Fruit fly (Drosophila melanogaster) whole organism, adult: ENCODE results near the gene SmydA-8.

Experiments used
- CG14711 ChIP-seq: fragments of 200-800 bp; sonication (Bioruptor generic); optimal IDR thresholded peaks from 2 replicates; lab custom pipeline; 2018; ENCODE audit warnings: missing biosample characterization, mild to moderate bottlenecking, missing genetic modification characterization, moderate library complexity
- CG1620 ChIP-seq: fragments of 200-800 bp; sonication (Bioruptor generic); optimal IDR thresholded peaks from 2 replicates; lab custom pipeline; 2016; ENCODE audit warnings: missing biosample characterization, missing genetic modification characterization
- CG33017 ChIP-seq: fragments of 200-800 bp; sonication (Bioruptor generic); optimal IDR thresholded peaks from 2 replicates; lab custom pipeline; 2018; ENCODE audit warnings: missing biosample characterization, mild to moderate bottlenecking, missing genetic modification characterization, moderate library complexity
- CG5204 ChIP-seq: fragments of 200-800 bp; sonication (Bioruptor generic); optimal IDR thresholded peaks from 2 replicates; lab custom pipeline; 2016; ENCODE audit warnings: missing biosample characterization, missing genetic modification characterization
- CG7045 ChIP-seq: fragments of 200-800 bp; sonication (Bioruptor generic); optimal IDR thresholded peaks from 2 replicates; lab custom pipeline; 2017; ENCODE audit warnings: missing biosample characterization, mild to moderate bottlenecking, missing genetic modification characterization
- Clk ChIP-seq: fragments of 200-800 bp; sonication (Bioruptor generic); optimal IDR thresholded peaks from 2 replicates; lab custom pipeline; 2017; ENCODE audit warnings: missing biosample characterization, missing genetic modification characterization
- Crg-1 ChIP-seq: fragments of 200-800 bp; sonication (Bioruptor generic); optimal IDR thresholded peaks from 2 replicates; lab custom pipeline; 2016; ENCODE audit warnings: missing biosample characterization, missing genetic modification characterization
- bab1 ChIP-seq: fragments of 200-800 bp; sonication (Bioruptor generic); optimal IDR thresholded peaks from 3 replicates; lab custom pipeline; 2019; ENCODE audit warnings: missing biosample characterization, mild to moderate bottlenecking, missing genetic modification characterization, moderate library complexity
- cic ChIP-seq: fragments of 200-800 bp; sonication (Bioruptor generic); optimal IDR thresholded peaks from 2 replicates; lab custom pipeline; 2017; ENCODE audit warnings: missing biosample characterization, mild to moderate bottlenecking, missing genetic modification characterization, moderate library complexity
- cnc ChIP-seq, 2 experiments: fragments of >200 bp; optimal IDR thresholded peaks; 2 replicates each; lab custom pipeline; 2017
- pad ChIP-seq: fragments of 200-800 bp; sonication (Bioruptor generic); optimal IDR thresholded peaks from 3 replicates; lab custom pipeline; 2017; ENCODE audit warnings: missing biosample characterization, missing genetic modification characterization, mild to moderate bottlenecking, moderate library complexity, missing genetic modification reagents

DNA sequence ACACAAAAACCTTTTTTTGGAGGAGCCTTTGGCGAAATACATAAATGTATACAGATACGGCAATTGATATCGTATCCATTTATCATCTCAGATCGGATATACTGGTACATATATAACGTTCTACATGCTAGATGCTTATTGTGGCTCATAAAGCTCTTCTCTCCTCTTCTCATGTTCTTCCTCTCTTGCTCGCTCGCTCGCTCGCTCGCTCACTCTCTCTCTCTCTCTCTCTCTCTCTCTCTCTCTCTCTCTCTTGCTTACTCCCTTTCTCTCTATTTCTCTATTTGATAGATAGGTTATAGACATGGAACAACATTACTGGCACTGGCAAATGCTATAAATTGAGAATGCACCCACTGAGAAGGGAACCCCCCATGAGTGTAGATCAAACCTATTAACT, 41.4 kb upstream of the SmydA-8 start:
- TF ChIP-seq pad (peak; percentile 1), CG33017 (tag; lab: Kevin White, UChicago) (no peak), CG5204 (no peak), Clk (no peak), CG14711 (tag; lab: Kevin White, UChicago) (no peak), Crg-1 (no peak), cnc (optimal IDR thresholded peaks at IDR 0.05; lab: Kevin White, UChicago) (no peak), bab1 (no peak), CG7045 (GFP tag; lab: Kevin White, UChicago) (no peak), cic (GFP tag; lab: Kevin White, UChicago) (no peak), CG1620 (no peak)
